Fruit fly (Drosophila melanogaster) S2 (cell line): Measurements from ENCODE around the gene CROT.

Source experiments
- CG8478 ChIP-seq: fragments of >200 bp; optimal IDR thresholded peaks from 2 replicates; lab custom pipeline; 2018
- CTCF ChIP-seq, 2 experiments: fragments of >200 bp; optimal IDR thresholded peaks; 2 replicates each; lab custom pipeline; 2018

The CROT gene

dm6 chr3R:27706581-27707181 is at the start of gene CROT, which contains the start of gene CG12877:
CROT (minus strand) TSS chr3R:27706751.
CG12877 (plus strand) TSS chr3R:27707100.
- no peak for TF ChIP-seq CG8478
- no peak for TF ChIP-seq CTCF (optimal IDR thresholded peaks at IDR 0.05; lab: Kevin White, UChicago)

- no peak for TF ChIP-seq CG8478
- TF ChIP-seq CTCF (optimal IDR thresholded peaks at IDR 0.05; lab: Kevin White, UChicago) = no peak
Observed at dm6 chr3R:27740692-27741091, 34.1 kb upstream of the CROT start.

- TF ChIP-seq CG8478 (no peak), CTCF (optimal IDR thresholded peaks at IDR 0.05; lab: Kevin White, UChicago) (no peak)
Observed at dm6 chr3R:27739999-27740398, 33.4 kb upstream of the CROT start.

dm6 chr3R:27738287-27738686 is 31.7 kb upstream of the CROT start:
- TF ChIP-seq CG8478 = no peak
- no peak for TF ChIP-seq CTCF (optimal IDR thresholded peaks at IDR 0.05; lab: Kevin White, UChicago)

- no peak for TF ChIP-seq CG8478
- TF ChIP-seq CTCF (optimal IDR thresholded peaks at IDR 0.05; lab: Kevin White, UChicago) = no peak
Observed at dm6 chr3R:27737038-27737437, 30.5 kb upstream of the CROT start.

- TF ChIP-seq CTCF (optimal IDR thresholded peaks at IDR 0.05; lab: Kevin White, UChicago) (no peak), CG8478 (no peak)
Observed at dm6 chr3R:27736367-27737005, 29.9 kb upstream of the CROT start, which contains the start of gene Ets98B. Ets98B (plus strand) TSS chr3R:27736538.

dm6 chr3R:27706039-27706580 is 441 bp downstream of the CROT start:
- TF ChIP-seq CG8478 (no peak), CTCF (optimal IDR thresholded peaks at IDR 0.05; lab: Kevin White, UChicago) (no peak)

dm6 chr3R:27700229-27700573 is 6.3 kb downstream of the CROT start, which contains the start of gene btz:
btz (plus strand) TSS chr3R:27700361.
- TF ChIP-seq CG8478 = no peak
- peak in 1 of 2 experiments; percentile 5 for TF ChIP-seq CTCF (optimal IDR thresholded peaks at IDR 0.05; lab: Kevin White, UChicago)

- TF ChIP-seq CTCF (optimal IDR thresholded peaks at IDR 0.05; lab: Kevin White, UChicago) = no peak
- no peak for TF ChIP-seq CG8478
Observed at dm6 chr3R:27699540-27700228, 6.9 kb downstream of the CROT start, which contains the start of gene ALiX. ALiX (minus strand) TSS chr3R:27700110.

- TF ChIP-seq CTCF (optimal IDR thresholded peaks at IDR 0.05; lab: Kevin White, UChicago) (no peak), CG8478 (no peak)
Observed at dm6 chr3R:27695019-27695418, 11.5 kb downstream of the CROT start, which contains the start of gene HSPBAP1. HSPBAP1 (plus strand) TSS chr3R:27695235.

- no peak for TF ChIP-seq CG8478
- no peak for TF ChIP-seq CTCF (optimal IDR thresholded peaks at IDR 0.05; lab: Kevin White, UChicago)
Observed at dm6 chr3R:27694583-27694982, 12.0 kb downstream of the CROT start, which contains the start of gene Acp98AB. Acp98AB (plus strand) TSS chr3R:27694883.

- TF ChIP-seq CTCF (optimal IDR thresholded peaks at IDR 0.05; lab: Kevin White, UChicago) = no peak
- no peak for TF ChIP-seq CG8478
Observed at dm6 chr3R:27694018-27694417, 12.5 kb downstream of the CROT start, which contains the start of gene CG43319. CG43319 (plus strand) TSS chr3R:27694318.

- TF ChIP-seq CTCF (optimal IDR thresholded peaks at IDR 0.05; lab: Kevin White, UChicago) (no peak), CG8478 (no peak)
Observed at dm6 chr3R:27692645-27693307, 13.8 kb downstream of the CROT start.

- TF ChIP-seq CTCF (optimal IDR thresholded peaks at IDR 0.05; lab: Kevin White, UChicago) = no peak
- TF ChIP-seq CG8478 = no peak
Observed at dm6 chr3R:27688034-27688433, 18.5 kb downstream of the CROT start, which contains the start of gene CG31055. CG31055 (minus strand) TSS chr3R:27688134.

- TF ChIP-seq CTCF (optimal IDR thresholded peaks at IDR 0.05; lab: Kevin White, UChicago) (no peak), CG8478 (no peak)
Observed at dm6 chr3R:27685539-27686012, 21.0 kb downstream of the CROT start, which contains the start of gene CG12880. CG12880 (plus strand) TSS chr3R:27685962.
